Worm (Caenorhabditis elegans): ENCODE measurements around the gene W01C8.5.

DNA sequence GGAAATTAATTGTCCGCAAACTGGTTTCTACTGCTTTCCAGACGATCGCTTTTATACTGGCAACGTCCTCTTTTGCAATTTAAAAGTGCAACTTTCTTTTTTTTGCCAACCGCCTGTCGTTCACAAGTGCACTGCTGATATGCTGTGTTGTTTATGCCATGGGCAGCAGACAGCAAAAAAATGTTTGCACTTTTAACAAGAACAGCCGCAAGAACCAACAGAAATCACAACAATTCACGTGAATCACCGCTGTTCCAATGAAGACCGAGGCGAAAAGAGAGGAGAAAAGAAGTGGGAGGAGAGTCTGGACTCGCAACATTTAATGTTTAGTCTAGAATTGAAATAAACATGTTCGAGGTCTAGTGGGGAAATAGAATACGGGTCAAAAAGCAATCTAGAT lies 43.3 kb downstream of the W01C8.5 start, which contains the start of gene T22B7.7:
- TF ChIP-seq mdl-1 (tag; optimal IDR thresholded peaks at IDR 0.05) (no peak), jun-1 (tag; optimal IDR thresholded peaks at IDR 0.05) (no peak), ceh-9 (tag; optimal IDR thresholded peaks at IDR 0.05) (no peak), nhr-76 (tag; optimal IDR thresholded peaks at IDR 0.05) (no peak), lin-15B (tag; optimal IDR thresholded peaks at IDR 0.05) (no peak), elt-3 (tag; optimal IDR thresholded peaks at IDR 0.05) (no peak), ztf-11 (tag; optimal IDR thresholded peaks at IDR 0.05) (no peak), nhr-237 (tag; optimal IDR thresholded peaks at IDR 0.05) (no peak), ceh-82 (tag; optimal IDR thresholded peaks at IDR 0.05) (no peak), ztf-4 (tag; optimal IDR thresholded peaks at IDR 0.05) (no peak), nhr-67 (tag; optimal IDR thresholded peaks at IDR 0.05) (no peak), nhr-25 (tag; optimal IDR thresholded peaks at IDR 0.05) (peak; percentile 50), nhr-77 (tag; optimal IDR thresholded peaks at IDR 0.05) (no peak), zag-1 (tag; optimal IDR thresholded peaks at IDR 0.05) (no peak)
